Fruit fly (Drosophila melanogaster): ENCODE data around the gene Arglu1.

The Arglu1 gene

DNA sequence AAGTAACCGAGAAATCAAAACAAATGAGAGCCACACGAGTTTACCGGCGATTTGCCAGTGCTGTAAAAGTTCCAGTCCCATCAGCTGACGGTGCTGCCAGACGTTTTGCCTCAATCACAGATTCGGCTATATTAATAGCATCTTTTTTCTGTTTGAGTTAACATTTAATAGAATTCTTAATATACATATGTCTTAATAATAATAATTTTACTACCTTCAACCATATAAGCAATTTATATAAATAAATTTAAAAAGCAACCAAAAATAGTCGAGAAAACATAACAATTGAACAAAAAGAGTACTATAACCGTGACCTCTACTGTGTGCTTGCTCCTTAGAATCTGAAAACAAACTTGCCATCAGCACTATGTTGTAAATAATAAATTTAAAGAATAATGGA, 16.2 kb upstream of the Arglu1 start, which contains the start of the genes CG13126 and CG4709 (continued):
- TF ChIP-seq dmrt99B (tag; optimal IDR thresholded peaks at IDR 0.05) (peak; percentile 94), Pdp1 (GFP tag; optimal IDR thresholded peaks at IDR 0.05) (peak; percentile 25 to 71), CG14667 (GFP tag; IDR thresholded peaks at IDR 0.05) (peak; percentile 84), abd-A (tag; optimal IDR thresholded peaks at IDR 0.05) (no peak), Doc3 (GFP tag; IDR thresholded peaks at IDR 0.05; ENCODE audit: partially characterized antibody) (no peak), CG6689 (GFP tag; IDR thresholded peaks at IDR 0.05) (peak; percentile 93), ash1 (GFP tag; optimal IDR thresholded peaks at IDR 0.05) (no peak), gro (GFP tag; optimal IDR thresholded peaks at IDR 0.05) (peak; percentile 0), lmd (GFP tag; IDR thresholded peaks at IDR 0.05) (peak; percentile 89), crp (GFP tag; optimal IDR thresholded peaks at IDR 0.05) (peak; percentile 79 to 96), chm (GFP tag; IDR thresholded peaks at IDR 0.05) (peak; percentile 33; the same call in 1 of the 2 replicates), CG10431 (GFP tag; optimal IDR thresholded peaks at IDR 0.05) (peak; percentile 77), CG1024 (GFP tag; IDR thresholded peaks at IDR 0.05) (peak; percentile 66; the same call in 1 of the 2 replicates)

DNA sequence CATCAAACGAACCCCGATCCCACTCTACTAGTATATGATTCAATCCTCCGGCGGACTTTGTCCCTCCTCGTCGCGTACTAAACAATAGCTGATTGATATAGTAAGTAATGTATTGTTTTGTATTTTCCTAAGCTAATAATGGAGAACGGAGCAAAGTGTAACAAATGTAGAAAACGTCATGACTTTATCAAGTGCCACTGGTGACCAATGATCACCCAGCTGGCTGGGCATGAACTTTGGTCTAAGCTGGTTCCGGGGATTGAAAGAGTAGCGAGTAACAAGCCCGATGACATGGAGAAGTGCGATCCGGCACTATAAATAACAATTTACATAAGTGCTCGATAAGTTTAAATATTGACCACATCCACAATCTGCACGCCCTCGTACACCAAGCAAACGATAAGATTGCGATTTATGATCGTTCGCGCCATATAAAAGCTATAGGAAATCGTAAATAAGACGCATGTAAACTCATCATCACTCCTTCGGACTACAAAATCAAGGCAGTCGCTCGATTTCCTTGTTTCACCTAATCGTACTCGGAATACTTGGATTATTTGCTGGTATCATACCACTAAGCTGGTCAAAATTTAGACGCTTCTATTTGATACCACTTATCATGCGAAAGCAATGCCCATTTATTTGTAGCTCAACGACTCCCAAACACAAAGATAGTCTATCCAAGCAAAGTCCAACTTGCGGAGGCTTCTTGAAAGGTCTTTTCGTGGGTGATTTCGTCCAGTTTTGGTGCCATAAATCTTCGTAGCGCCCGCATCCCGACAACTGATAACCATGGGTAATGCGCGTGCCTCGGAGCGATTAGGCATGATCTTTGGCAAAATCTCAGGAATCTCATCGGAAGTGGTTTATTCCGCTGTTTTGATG, 11.5 kb upstream of the Arglu1 start:
- no peak for TF ChIP-seq CG14965 (GFP tag; optimal IDR thresholded peaks at IDR 0.05; ENCODE audit: borderline replicate concordance)
- no peak for TF ChIP-seq Doc3 (GFP tag; IDR thresholded peaks at IDR 0.05; ENCODE audit: partially characterized antibody)
- TF ChIP-seq Dfd (GFP tag; optimal IDR thresholded peaks at IDR 0.05): no peak
- peak; percentile 51 for TF ChIP-seq GATAe (GFP tag; conservative IDR thresholded peaks at IDR 0.05)
- TF ChIP-seq bab2 (GFP tag; optimal IDR thresholded peaks at IDR 0.05): no peak
- peak; percentile 25 for TF ChIP-seq CG13894 (tag; optimal IDR thresholded peaks at IDR 0.05)
- no peak for TF ChIP-seq CG2875 (GFP tag; optimal IDR thresholded peaks at IDR 0.05)
- no peak for TF ChIP-seq CG18599 (GFP tag; optimal IDR thresholded peaks at IDR 0.05)
- TF ChIP-seq CG4424 (GFP tag; optimal IDR thresholded peaks at IDR 0.05): no peak
- TF ChIP-seq Sry-δ (GFP tag; optimal IDR thresholded peaks at IDR 0.05): no peak
- peak; percentile 35 for TF ChIP-seq BtbVII (GFP tag; optimal IDR thresholded peaks at IDR 0.05)
- TF ChIP-seq Med (GFP tag): peak; percentile 36
- TF ChIP-seq CG13287 (GFP tag; IDR thresholded peaks at IDR 0.05; ENCODE audit: partially characterized antibody): no peak
- peak; percentile 29 for TF ChIP-seq CG13296 (GFP tag; optimal IDR thresholded peaks at IDR 0.05)
- peak; percentile 56 for TF ChIP-seq sd (tag; optimal IDR thresholded peaks at IDR 0.05)
- TF ChIP-seq corto (GFP tag; optimal IDR thresholded peaks at IDR 0.05): peak; percentile 58
- no peak for TF ChIP-seq unc-4 (GFP tag; IDR thresholded peaks at IDR 0.05; ENCODE audit: partially characterized antibody)
- no peak for TF ChIP-seq vvl (GFP tag; IDR thresholded peaks at IDR 0.05)
- peak; percentile 91 for TF ChIP-seq CG34376 (GFP tag; optimal IDR thresholded peaks at IDR 0.05)
- TF ChIP-seq CG3995 (GFP tag; optimal IDR thresholded peaks at IDR 0.05): no peak
- no peak for TF ChIP-seq fd64A (GFP tag; optimal IDR thresholded peaks at IDR 0.05)
- TF ChIP-seq grn (GFP tag; optimal IDR thresholded peaks at IDR 0.05): peak; percentile 24
- TF ChIP-seq z (GFP tag; IDR thresholded peaks at IDR 0.05): no peak
- no peak for TF ChIP-seq Mrtf (GFP tag; IDR thresholded peaks at IDR 0.05)
- TF ChIP-seq Neu2 (GFP tag; optimal IDR thresholded peaks at IDR 0.05; ENCODE audit: borderline replicate concordance): no peak
- TF ChIP-seq CG17802 (tag; optimal IDR thresholded peaks at IDR 0.05): no peak
- TF ChIP-seq sr (GFP tag; IDR thresholded peaks at IDR 0.05): no peak
- TF ChIP-seq abd-A (tag; optimal IDR thresholded peaks at IDR 0.05): no peak
- TF ChIP-seq lmd (GFP tag; IDR thresholded peaks at IDR 0.05): no peak
- TF ChIP-seq mirr (GFP tag; optimal IDR thresholded peaks at IDR 0.05): peak; percentile 55
- peak; percentile 56 for TF ChIP-seq CG18011 (GFP tag; optimal IDR thresholded peaks at IDR 0.05)
- no peak for TF ChIP-seq tgo (GFP tag; IDR thresholded peaks at IDR 0.05)
- no peak for TF ChIP-seq YL-1 (GFP tag; optimal IDR thresholded peaks at IDR 0.05)
- TF ChIP-seq eyg (GFP tag; optimal IDR thresholded peaks at IDR 0.05): no peak
- TF ChIP-seq h (optimal IDR thresholded peaks at IDR 0.05): no peak
- no peak for TF ChIP-seq CG16813 (GFP tag; IDR thresholded peaks at IDR 0.05; ENCODE audit: partially characterized antibody)
- TF ChIP-seq CG3281 (GFP tag; optimal IDR thresholded peaks at IDR 0.05): no peak
